Worm (Caenorhabditis elegans) whole organism, L1 larva: ENCODE data around the gene T24B8.3.
A peak's percentile ranks its signal among the peaks of the same experiment; 100 is the strongest.

ENCODE experiments used
- C16A3.4 ChIP-seq: fragments of 150-350 bp; optimal IDR thresholded peaks from 2 replicates; lab custom pipeline; 2014; ENCODE audit warnings: missing biosample characterization, missing genetic modification characterization
- F16B12.6 ChIP-seq: fragments of 150-350 bp; optimal IDR thresholded peaks from 2 replicates; lab custom pipeline; 2014; ENCODE audit warnings: missing biosample characterization, missing genetic modification characterization
- Y116A8C.19 ChIP-seq: sonication (generic microtip); optimal IDR thresholded peaks from 2 replicates; lab custom pipeline; 2016; ENCODE audit warnings: missing compliant biosample characterization, missing genetic modification characterization, borderline replicate concordance
- ceh-63 ChIP-seq: fragments of 200-800 bp; sonication (Bioruptor generic); optimal IDR thresholded peaks from 2 replicates; lab custom pipeline; 2018; ENCODE audit warnings: mild to moderate bottlenecking, missing genetic modification characterization, missing compliant biosample characterization
- ceh-82 ChIP-seq, 3 experiments: fragments of 150-350 bp in 1 of 3; sonication (generic microtip) in 2 of 3; optimal IDR thresholded peaks; 2 replicates each; lab custom pipeline; 2014 to 2017; ENCODE audit warnings: missing biosample characterization in 3 of 3, missing genetic modification characterization in 3 of 3
- ceh-88 ChIP-seq: fragments of 200-800 bp; sonication (Bioruptor generic); IDR thresholded peaks from 2 replicates; pipeline ENCODE4 v1.3.6; 2022; ENCODE audit warnings: missing genetic modification characterization, missing compliant biosample characterization
- dsc-1 ChIP-seq: sonication (generic microtip); optimal IDR thresholded peaks from 2 replicates; lab custom pipeline; 2016; ENCODE audit warnings: mild to moderate bottlenecking, missing genetic modification characterization, missing compliant biosample characterization
- efl-1 ChIP-seq, 4 experiments: fragments of 150-350 bp; optimal IDR thresholded peaks in 3 of 4; peaks in 1 of 4; 1 replicate in 1 of 4; 2 replicates in 3 of 4; lab custom pipeline; 2014; ENCODE audit warnings: missing biosample characterization in 2 of 4, missing genetic modification characterization in 2 of 4, missing genetic modification reagents in 2 of 4
- elt-2 ChIP-seq: sonication (generic microtip); optimal IDR thresholded peaks from 2 replicates; lab custom pipeline; 2016; ENCODE audit warnings: missing genetic modification characterization, mild to moderate bottlenecking, inconsistent platforms, missing compliant biosample characterization, missing genetic modification reagents
- ets-5 ChIP-seq: fragments of 200-800 bp; sonication (Bioruptor generic); IDR thresholded peaks from 2 replicates; pipeline ENCODE4 v1.3.6; 2022; ENCODE audit warnings: missing genetic modification characterization, missing compliant biosample characterization
- fkh-8 ChIP-seq: sonication (generic microtip); optimal IDR thresholded peaks from 2 replicates; lab custom pipeline; 2016; ENCODE audit warnings: mild to moderate bottlenecking, missing genetic modification characterization, missing compliant biosample characterization
- grh-1 ChIP-seq: fragments of 200-800 bp; sonication (Bioruptor generic); IDR thresholded peaks from 2 replicates; pipeline ENCODE4 v1.3.6; 2022; ENCODE audit warnings: missing genetic modification reagents, missing genetic modification characterization, missing compliant biosample characterization
- hlh-17 ChIP-seq: fragments of 200-800 bp; sonication (Bioruptor generic); optimal IDR thresholded peaks from 2 replicates; lab custom pipeline; 2018; ENCODE audit warnings: missing genetic modification characterization, mild to moderate bottlenecking, missing compliant biosample characterization, moderate library complexity, borderline replicate concordance
- isw-1 ChIP-seq: fragments of 200-800 bp; sonication (Bioruptor generic); IDR thresholded peaks from 2 replicates; pipeline ENCODE4 v1.3.6; 2022; ENCODE audit warnings: missing genetic modification characterization, missing compliant biosample characterization
- lin-14 ChIP-seq: fragments of 200-800 bp; sonication (Bioruptor generic); optimal IDR thresholded peaks from 2 replicates; lab custom pipeline; 2018; ENCODE audit warnings: mild to moderate bottlenecking, missing genetic modification characterization, moderate library complexity, missing compliant biosample characterization
- lin-35 ChIP-seq, 2 experiments: fragments of 150-350 bp; optimal IDR thresholded peaks; 2 replicates each; lab custom pipeline; 2014; ENCODE audit warnings: missing biosample characterization in 2 of 2, missing genetic modification characterization in 2 of 2, missing genetic modification reagents in 2 of 2
- lin-39 ChIP-seq: fragments of 150-350 bp; optimal IDR thresholded peaks from 2 replicates; lab custom pipeline; 2014; ENCODE audit warnings: missing biosample characterization, missing genetic modification reagents, missing genetic modification characterization
- lir-3 ChIP-seq: sonication (generic microtip); optimal IDR thresholded peaks from 2 replicates; lab custom pipeline; 2016; ENCODE audit warnings: mild to moderate bottlenecking, missing genetic modification characterization, moderate library complexity, missing compliant biosample characterization; ENCODE audit not compliant: poor library complexity
- lsy-2 ChIP-seq, 2 experiments: fragments of 150-350 bp; optimal IDR thresholded peaks; 2 replicates each; lab custom pipeline; 2014; ENCODE audit warnings: missing biosample characterization in 2 of 2, missing genetic modification characterization in 2 of 2
- mef-2 ChIP-seq: fragments of 150-350 bp; optimal IDR thresholded peaks from 2 replicates; lab custom pipeline; 2014; ENCODE audit warnings: missing biosample characterization, missing genetic modification characterization
- nhr-19 ChIP-seq: fragments of 200-800 bp; sonication (Bioruptor generic); conservative IDR thresholded peaks from 2 replicates; pipeline ENCODE4 v1.3.6; 2022; ENCODE audit warnings: missing genetic modification characterization, missing compliant biosample characterization
- nhr-20 ChIP-seq: sonication (generic microtip); optimal IDR thresholded peaks from 2 replicates; lab custom pipeline; 2016; ENCODE audit warnings: mild to moderate bottlenecking, missing genetic modification characterization, missing compliant biosample characterization
- nhr-47 ChIP-seq: sonication (generic microtip); optimal IDR thresholded peaks from 2 replicates; lab custom pipeline; 2016; ENCODE audit warnings: mild to moderate bottlenecking, missing genetic modification characterization, moderate library complexity, missing compliant biosample characterization
- nhr-71 ChIP-seq: sonication (generic microtip); optimal IDR thresholded peaks from 2 replicates; lab custom pipeline; 2016; ENCODE audit warnings: mild to moderate bottlenecking, missing genetic modification characterization, moderate library complexity, missing compliant biosample characterization
- nhr-76 ChIP-seq: sonication (generic microtip); optimal IDR thresholded peaks from 2 replicates; lab custom pipeline; 2017; ENCODE audit warnings: missing biosample characterization, missing genetic modification characterization
- nhr-77 ChIP-seq: fragments of 150-350 bp; optimal IDR thresholded peaks from 2 replicates; lab custom pipeline; 2014; ENCODE audit warnings: missing biosample characterization, missing genetic modification characterization
- pax-3 ChIP-seq: fragments of 200-800 bp; sonication (Bioruptor generic); optimal IDR thresholded peaks from 2 replicates; lab custom pipeline; 2018; ENCODE audit warnings: mild to moderate bottlenecking, missing genetic modification characterization, moderate library complexity, missing compliant biosample characterization
- pqm-1 ChIP-seq: sonication (generic microtip); optimal IDR thresholded peaks from 3 replicates; lab custom pipeline; 2017; ENCODE audit warnings: missing biosample characterization, missing genetic modification characterization
- skn-1 ChIP-seq: fragments of 150-350 bp; optimal IDR thresholded peaks from 2 replicates; lab custom pipeline; 2014; ENCODE audit warnings: missing biosample characterization, missing genetic modification characterization
- snpc-4 ChIP-seq: fragments of 150-350 bp; optimal IDR thresholded peaks from 2 replicates; lab custom pipeline; 2014; ENCODE audit warnings: missing biosample characterization, missing genetic modification characterization
- snu-23 ChIP-seq: sonication (generic microtip); optimal IDR thresholded peaks from 2 replicates; lab custom pipeline; 2016; ENCODE audit warnings: missing genetic modification characterization, missing compliant biosample characterization
- sox-4 ChIP-seq: sonication (generic microtip); optimal IDR thresholded peaks from 2 replicates; lab custom pipeline; 2016; ENCODE audit warnings: missing genetic modification characterization, missing compliant biosample characterization
- tbx-2 ChIP-seq: sonication (generic microtip); optimal IDR thresholded peaks from 2 replicates; lab custom pipeline; 2016; ENCODE audit warnings: missing genetic modification characterization, missing compliant biosample characterization
- tlp-1 ChIP-seq: fragments of 150-350 bp; optimal IDR thresholded peaks from 2 replicates; lab custom pipeline; 2014; ENCODE audit warnings: missing biosample characterization, missing genetic modification characterization
- ztf-11 ChIP-seq, 2 experiments: sonication (generic microtip); optimal IDR thresholded peaks; 2 replicates each; lab custom pipeline; 2016 to 2017; ENCODE audit warnings: missing genetic modification characterization in 2 of 2, missing biosample characterization in 1 of 2, missing compliant biosample characterization in 1 of 2
- ztf-4 ChIP-seq: fragments of 150-350 bp; optimal IDR thresholded peaks from 2 replicates; lab custom pipeline; 2014; ENCODE audit warnings: missing biosample characterization, missing genetic modification characterization

The T24B8.3 gene

ce11 chrII:9013341-9013740 is 47.6 kb downstream of the T24B8.3 start (continued):
- no peak for TF ChIP-seq pax-3 (tag; lab: Kevin White, UChicago)
- peak; percentile 10 for TF ChIP-seq tbx-2
- no peak for TF ChIP-seq lin-35 (GFP tag; optimal IDR thresholded peaks at IDR 0.05; lab: Kevin White, UChicago)
- no peak for TF ChIP-seq isw-1
- no peak for TF ChIP-seq ceh-63
- no peak for TF ChIP-seq nhr-76 (tag; lab: Kevin White, UChicago)
- TF ChIP-seq F16B12.6 (tag; lab: Kevin White, UChicago), result no peak
- TF ChIP-seq nhr-47, result peak; percentile 19
- no peak for TF ChIP-seq C16A3.4 (tag; lab: Kevin White, UChicago)
- TF ChIP-seq Y116A8C.19, result no peak
- peak; percentile 67 for TF ChIP-seq fkh-8 (tag; lab: Kevin White, UChicago)
- peak in 1 of 2 experiments; percentile 0 for TF ChIP-seq lsy-2 (tag; optimal IDR thresholded peaks at IDR 0.05; lab: Kevin White, UChicago)
- no peak for TF ChIP-seq grh-1 (GFP tag; lab: Robert Waterston, UW)
- no peak for TF ChIP-seq skn-1
- TF ChIP-seq lir-3 (tag; lab: Kevin White, UChicago), result no peak
- no peak for TF ChIP-seq ets-5 (GFP tag; lab: Robert Waterston, UW)
- TF ChIP-seq ztf-4, result no peak
- TF ChIP-seq nhr-20 (tag; lab: Kevin White, UChicago), result peak; percentile 14
- no peak for TF ChIP-seq snu-23 (GFP tag; lab: Kevin White, UChicago)
- TF ChIP-seq mef-2 (tag; lab: Kevin White, UChicago), result no peak
- TF ChIP-seq hlh-17, result no peak

ce11 chrII:9010708-9011107 is 50.2 kb downstream of the T24B8.3 start:
- peak in 1 of 3 experiments; percentile 12 for TF ChIP-seq ceh-82 (tag; optimal IDR thresholded peaks at IDR 0.05; lab: Kevin White, UChicago)
- no peak for TF ChIP-seq lin-39 (tag; lab: Kevin White, UChicago)
- peak; percentile 74 for TF ChIP-seq lin-14 (GFP tag; lab: Kevin White, UChicago)
- TF ChIP-seq, all 84 proteins: peak for 2

- no peak for TF ChIP-seq nhr-77
- TF ChIP-seq ztf-11 (tag; optimal IDR thresholded peaks at IDR 0.05; lab: Kevin White, UChicago), result no peak
- peak; percentile 82 for TF ChIP-seq fkh-8 (tag; lab: Kevin White, UChicago)
- TF ChIP-seq Y116A8C.19, result no peak
- TF ChIP-seq isw-1, result no peak
- no peak for TF ChIP-seq nhr-19 (GFP tag; lab: Robert Waterston, UW)
- TF ChIP-seq hlh-17, result no peak
- TF ChIP-seq pqm-1 (tag; lab: Kevin White, UChicago), result peak; percentile 76
- TF ChIP-seq tlp-1 (tag; lab: Kevin White, UChicago), result peak; percentile 52
- TF ChIP-seq sox-4, result peak; percentile 35
- TF ChIP-seq nhr-71, result peak; percentile 84
- no peak for TF ChIP-seq snpc-4 (tag; lab: Kevin White, UChicago)
- no peak for TF ChIP-seq lin-35 (GFP tag; optimal IDR thresholded peaks at IDR 0.05; lab: Kevin White, UChicago)
- peak; percentile 55 for TF ChIP-seq dsc-1 (tag; lab: Kevin White, UChicago)
- peak; percentile 67 for TF ChIP-seq pax-3 (tag; lab: Kevin White, UChicago)
- peak; percentile 88 for TF ChIP-seq elt-2 (tag; lab: Kevin White, UChicago)
- TF ChIP-seq ceh-88 (GFP tag; lab: Robert Waterston, UW), result no peak
- peak; percentile 57 for TF ChIP-seq nhr-47
- no peak for TF ChIP-seq efl-1 (optimal IDR thresholded peaks at IDR 0.05; lab: Kevin White, UChicago)
- peak in 1 of 2 experiments; percentile 59 for TF ChIP-seq efl-1 (GFP tag; optimal IDR thresholded peaks at IDR 0.05 in 1 of 2; lab: Kevin White, UChicago)
Observed at ce11 chrII:9009976-9010702, 50.8 kb downstream of the T24B8.3 start.
